Fruit fly (Drosophila melanogaster) whole organism, embryonic: ENCODE measurements around the gene CG5853.
A peak's percentile ranks its signal among the peaks of the same experiment; 100 is the strongest.

Source experiments
- B-H2 ChIP-seq: fragments of 200-800 bp; sonication (Bioruptor generic); optimal IDR thresholded peaks from 2 replicates; lab custom pipeline; 2018; ENCODE audit warnings: missing biosample characterization, mild to moderate bottlenecking, missing genetic modification characterization
- Blimp-1 ChIP-seq: fragments of 200-800 bp; sonication (Bioruptor generic); optimal IDR thresholded peaks from 3 replicates; lab custom pipeline; 2018; ENCODE audit warnings: missing biosample characterization, missing genetic modification characterization, mild to moderate bottlenecking, moderate library complexity, missing genetic modification reagents
- CG10366 ChIP-seq: fragments of 200-800 bp; sonication (Bioruptor generic); IDR thresholded peaks from 2 replicates; pipeline ENCODE4 v1.3.6; 2022; ENCODE audit warnings: missing biosample characterization, missing genetic modification characterization
- CG11695 ChIP-seq: fragments of 200-800 bp; sonication (Bioruptor generic); IDR thresholded peaks from 3 replicates; pipeline ENCODE4 v1.3.6; 2022; ENCODE audit warnings: missing biosample characterization, missing genetic modification characterization
- CG12219 ChIP-seq: fragments of 200-800 bp; sonication (Bioruptor generic); optimal IDR thresholded peaks from 3 replicates; lab custom pipeline; 2018; ENCODE audit warnings: missing biosample characterization, mild to moderate bottlenecking, missing genetic modification characterization
- CG12299 ChIP-seq: fragments of 200-800 bp; sonication (Bioruptor generic); optimal IDR thresholded peaks from 2 replicates; lab custom pipeline; 2018; ENCODE audit warnings: missing biosample characterization, mild to moderate bottlenecking, missing genetic modification characterization
- CG12769 ChIP-seq: fragments of 200-800 bp; sonication (Bioruptor generic); optimal IDR thresholded peaks from 2 replicates; lab custom pipeline; 2019; ENCODE audit warnings: missing biosample characterization, mild to moderate bottlenecking, missing genetic modification characterization, moderate library complexity
- CG13287 ChIP-seq: fragments of 200-800 bp; sonication (Bioruptor generic); IDR thresholded peaks from 2 replicates; pipeline ENCODE4 v1.3.6; 2022; ENCODE audit warnings: missing biosample characterization, missing genetic modification characterization; ENCODE audit not compliant: partially characterized antibody
- CG13894 ChIP-seq: fragments of 200-800 bp; sonication (Bioruptor generic); optimal IDR thresholded peaks from 3 replicates; lab custom pipeline; 2018; ENCODE audit warnings: missing biosample characterization, mild to moderate bottlenecking, missing genetic modification characterization, moderate library complexity
- CG17612 ChIP-seq: fragments of 200-800 bp; sonication (Bioruptor generic); IDR thresholded peaks from 2 replicates; pipeline ENCODE4 v1.3.6; 2022; ENCODE audit warnings: missing biosample characterization, missing genetic modification characterization
- CG1792 ChIP-seq: fragments of 200-800 bp; sonication (Bioruptor generic); optimal IDR thresholded peaks from 2 replicates; lab custom pipeline; 2016; ENCODE audit warnings: missing biosample characterization, missing genetic modification characterization
- CG18599 ChIP-seq: fragments of 200-800 bp; sonication (Bioruptor generic); optimal IDR thresholded peaks from 3 replicates; lab custom pipeline; 2017; ENCODE audit warnings: missing biosample characterization, missing genetic modification characterization, mild to moderate bottlenecking, moderate library complexity, missing genetic modification reagents
- CG30431 ChIP-seq: fragments of 200-800 bp; sonication (Bioruptor generic); optimal IDR thresholded peaks from 2 replicates; lab custom pipeline; 2017; ENCODE audit warnings: missing biosample characterization, missing genetic modification characterization
- CG3163 ChIP-seq: fragments of 200-800 bp; sonication (Bioruptor generic); optimal IDR thresholded peaks from 3 replicates; lab custom pipeline; 2016; ENCODE audit warnings: missing biosample characterization, missing genetic modification characterization
- CG34224 ChIP-seq: fragments of 200-800 bp; sonication (Bioruptor generic); IDR thresholded peaks from 3 replicates; pipeline ENCODE4 v1.3.6; 2022; ENCODE audit warnings: missing biosample characterization, missing genetic modification characterization; ENCODE audit not compliant: partially characterized antibody
- CG34376 ChIP-seq: fragments of 200-800 bp; sonication (Bioruptor generic); optimal IDR thresholded peaks from 2 replicates; lab custom pipeline; 2018; ENCODE audit warnings: missing biosample characterization, mild to moderate bottlenecking, missing genetic modification characterization
- CG34422 ChIP-seq: fragments of 200-800 bp; sonication (Bioruptor generic); IDR thresholded peaks from 3 replicates; pipeline ENCODE4 v1.3.6; 2022; ENCODE audit warnings: missing biosample characterization, missing genetic modification characterization
- CG3995 ChIP-seq: fragments of 200-800 bp; sonication (Bioruptor generic); optimal IDR thresholded peaks from 3 replicates; lab custom pipeline; 2016; ENCODE audit warnings: missing biosample characterization, missing genetic modification characterization
- CG6175 ChIP-seq: fragments of 200-800 bp; sonication (Bioruptor generic); IDR thresholded peaks from 3 replicates; pipeline ENCODE4 v1.3.6; 2022; ENCODE audit warnings: missing biosample characterization, missing genetic modification characterization
- CG8290 ChIP-seq, 3 experiments: fragments of 200-800 bp; sonication (Bioruptor generic); optimal IDR thresholded peaks; 2 replicates each; lab custom pipeline; 2016 to 2019; ENCODE audit warnings: missing biosample characterization in 3 of 3, missing genetic modification characterization in 3 of 3, mild to moderate bottlenecking in 2 of 3, moderate library complexity in 1 of 3
- Deaf1 ChIP-seq: fragments of 200-800 bp; optimal IDR thresholded peaks from 3 replicates; lab custom pipeline; 2019; ENCODE audit warnings: missing biosample characterization, mild to moderate bottlenecking, missing genetic modification characterization, moderate library complexity
- Dref ChIP-seq: fragments of 200-800 bp; sonication (Bioruptor generic); IDR thresholded peaks from 2 replicates; pipeline ENCODE4 v1.3.6; 2022; ENCODE audit warnings: missing biosample characterization, missing genetic modification characterization
- HHEX ChIP-seq: fragments of 200-800 bp; sonication (Bioruptor generic); optimal IDR thresholded peaks from 3 replicates; lab custom pipeline; 2017; ENCODE audit warnings: missing biosample characterization, mild to moderate bottlenecking, missing genetic modification characterization, missing genetic modification reagents
- Hey ChIP-seq: fragments of 200-800 bp; sonication (Bioruptor generic); optimal IDR thresholded peaks from 3 replicates; lab custom pipeline; 2018; ENCODE audit warnings: missing biosample characterization, mild to moderate bottlenecking, missing genetic modification characterization
- Med ChIP-seq: fragments of 200-800 bp; sonication (Bioruptor generic); peaks from one replicate; lab custom pipeline; 2016; ENCODE audit warnings: missing biosample characterization, missing genetic modification characterization, mild to moderate bottlenecking, inconsistent platforms, moderate library complexity
- Meics ChIP-seq: fragments of 200-800 bp; sonication (Bioruptor generic); optimal IDR thresholded peaks from 2 replicates; lab custom pipeline; 2017; ENCODE audit warnings: missing biosample characterization, mild to moderate bottlenecking, missing genetic modification characterization
- Mrtf ChIP-seq: fragments of 200-800 bp; sonication (Bioruptor generic); IDR thresholded peaks from 3 replicates; pipeline ENCODE4 v1.3.6; 2022; ENCODE audit warnings: missing biosample characterization, missing genetic modification characterization
- NFAT ChIP-seq: fragments of 200-800 bp; sonication (Bioruptor generic); IDR thresholded peaks from 2 replicates; pipeline ENCODE4 v1.3.6; 2022; ENCODE audit warnings: missing biosample characterization, missing genetic modification characterization
- Opbp ChIP-seq: fragments of 200-800 bp; sonication (Bioruptor generic); IDR thresholded peaks from 3 replicates; pipeline ENCODE4 v1.3.6; 2022; ENCODE audit warnings: missing biosample characterization, missing genetic modification characterization; ENCODE audit not compliant: partially characterized antibody
- PHDP ChIP-seq: fragments of 200-800 bp; sonication (Bioruptor generic); optimal IDR thresholded peaks from 3 replicates; lab custom pipeline; 2018; ENCODE audit warnings: missing biosample characterization, mild to moderate bottlenecking, missing genetic modification characterization, moderate library complexity
- Ptx1 ChIP-seq: fragments of 200-800 bp; sonication (Bioruptor generic); IDR thresholded peaks from 2 replicates; pipeline ENCODE4 v1.3.6; 2022; ENCODE audit warnings: missing biosample characterization, missing genetic modification characterization
- ash1 ChIP-seq: fragments of 200-800 bp; sonication (Bioruptor generic); optimal IDR thresholded peaks from 2 replicates; lab custom pipeline; 2018; ENCODE audit warnings: missing biosample characterization, mild to moderate bottlenecking, missing genetic modification characterization
- cg ChIP-seq: fragments of 200-800 bp; sonication (Bioruptor generic); optimal IDR thresholded peaks from 3 replicates; lab custom pipeline; 2019; ENCODE audit warnings: missing biosample characterization, mild to moderate bottlenecking, missing genetic modification characterization, moderate library complexity
- cwo ChIP-seq: fragments of 200-800 bp; sonication (Bioruptor generic); optimal IDR thresholded peaks from 3 replicates; lab custom pipeline; 2017; ENCODE audit warnings: missing biosample characterization, missing genetic modification characterization, mild to moderate bottlenecking, moderate library complexity, missing genetic modification reagents
- da ChIP-seq: fragments of 200-800 bp; sonication (Bioruptor generic); optimal IDR thresholded peaks from 2 replicates; lab custom pipeline; 2016; ENCODE audit warnings: missing biosample characterization, missing genetic modification characterization
- danr ChIP-seq: fragments of 200-800 bp; sonication (Bioruptor generic); IDR thresholded peaks from 2 replicates; pipeline ENCODE4 v1.3.6; 2022; ENCODE audit warnings: missing biosample characterization, missing genetic modification characterization
- disco-r ChIP-seq: fragments of 200-800 bp; sonication (Bioruptor generic); optimal IDR thresholded peaks from 2 replicates; lab custom pipeline; 2016; ENCODE audit warnings: missing biosample characterization, missing genetic modification characterization
- exex ChIP-seq: fragments of 200-800 bp; sonication (Bioruptor generic); optimal IDR thresholded peaks from 4 replicates; lab custom pipeline; 2018; ENCODE audit warnings: missing biosample characterization, mild to moderate bottlenecking, missing genetic modification characterization, moderate library complexity
- ftz-f1 ChIP-seq: fragments of 200-800 bp; sonication (Bioruptor generic); optimal IDR thresholded peaks from 2 replicates; lab custom pipeline; 2016; ENCODE audit warnings: missing biosample characterization, missing genetic modification characterization
- grn ChIP-seq: fragments of 200-800 bp; sonication (Bioruptor generic); optimal IDR thresholded peaks from 3 replicates; lab custom pipeline; 2017; ENCODE audit warnings: missing biosample characterization, missing genetic modification characterization
- kay ChIP-seq: fragments of 200-800 bp; sonication (Bioruptor generic); optimal IDR thresholded peaks from 2 replicates; lab custom pipeline; 2016; ENCODE audit warnings: missing biosample characterization, missing genetic modification characterization
- ken ChIP-seq: fragments of 200-800 bp; sonication (Bioruptor generic); IDR thresholded peaks from 3 replicates; pipeline ENCODE4 v1.3.6; 2022; ENCODE audit warnings: missing biosample characterization, missing genetic modification characterization
- lab ChIP-seq: fragments of 200-800 bp; sonication (Bioruptor generic); optimal IDR thresholded peaks from 3 replicates; lab custom pipeline; 2017; ENCODE audit warnings: missing biosample characterization, missing genetic modification characterization, mild to moderate bottlenecking, moderate library complexity, missing genetic modification reagents
- maf-S ChIP-seq: fragments of 200-800 bp; sonication (Bioruptor generic); optimal IDR thresholded peaks from 2 replicates; lab custom pipeline; 2016; ENCODE audit warnings: missing biosample characterization, missing genetic modification characterization
- onecut ChIP-seq: fragments of 200-800 bp; sonication (Bioruptor generic); IDR thresholded peaks from 2 replicates; pipeline ENCODE4 v1.3.6; 2022; ENCODE audit warnings: missing biosample characterization, missing genetic modification characterization
- rib ChIP-seq: fragments of 200-800 bp; sonication (Bioruptor generic); IDR thresholded peaks from 2 replicates; pipeline ENCODE4 v1.3.6; 2022; ENCODE audit warnings: missing biosample characterization, missing genetic modification characterization
- salm ChIP-seq: fragments of 200-800 bp; sonication (Bioruptor generic); optimal IDR thresholded peaks from 2 replicates; lab custom pipeline; 2018; ENCODE audit warnings: missing biosample characterization, mild to moderate bottlenecking, missing genetic modification characterization
- sens ChIP-seq: fragments of 200-800 bp; sonication (Bioruptor generic); peaks from one replicate; lab custom pipeline; 2016; ENCODE audit warnings: missing biosample characterization, missing genetic modification characterization
- so ChIP-seq: fragments of 200-800 bp; sonication (Bioruptor generic); IDR thresholded peaks from 3 replicates; pipeline ENCODE4 v1.3.6; 2022; ENCODE audit warnings: missing biosample characterization, missing genetic modification characterization
- tup ChIP-seq: fragments of 200-800 bp; sonication (Bioruptor generic); optimal IDR thresholded peaks from 2 replicates; lab custom pipeline; 2016; ENCODE audit warnings: missing biosample characterization, mild to moderate bottlenecking, missing genetic modification characterization, moderate library complexity

CG5853 gene

DNA sequence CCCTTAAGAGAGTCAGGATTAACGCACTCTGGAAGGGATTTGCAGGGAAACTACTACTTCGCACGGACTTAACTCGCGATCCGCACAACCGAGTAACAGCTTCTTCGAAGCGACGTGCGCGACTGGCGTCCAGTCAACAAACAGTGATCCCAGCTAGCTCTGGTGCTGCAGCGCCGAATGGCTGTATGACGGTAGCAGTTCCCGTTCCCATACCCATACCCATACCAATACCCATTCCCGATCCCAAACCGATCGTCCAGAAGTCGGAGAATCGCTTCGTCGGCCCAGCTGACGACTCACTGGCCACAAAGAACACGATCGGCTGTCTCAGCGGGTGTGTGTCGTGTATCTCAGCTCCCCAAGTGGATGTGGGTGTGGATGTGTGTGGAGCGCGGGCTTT, at the start of gene CG5853:
Gene CG5853 (minus strand): TSS at position 384 of the 400 bp plus-strand sequence.
- TF ChIP-seq maf-S (GFP tag; lab: Kevin White, UChicago) (no peak), Blimp-1 (GFP tag; lab: Kevin White, UChicago) (no peak), CG10366 (no peak), CG13894 (tag; lab: Kevin White, UChicago) (peak; percentile 83), lab (GFP tag; lab: Kevin White, UChicago) (peak; percentile 70), so (peak; percentile 19; the same call in 1 of the 3 replicates), CG1792 (GFP tag; lab: Kevin White, UChicago) (no peak), B-H2 (GFP tag; lab: Kevin White, UChicago) (peak; percentile 63), CG18599 (GFP tag; lab: Kevin White, UChicago) (peak; percentile 43), HHEX (GFP tag; lab: Kevin White, UChicago) (peak; percentile 13), CG30431 (no peak), onecut (GFP tag; lab: Robert Waterston, UW) (no peak), CG34224 (GFP tag; lab: Robert Waterston, UW) (no peak), CG12769 (tag; lab: Kevin White, UChicago) (peak; percentile 99), cwo (GFP tag; lab: Kevin White, UChicago) (peak; percentile 19), exex (tag; lab: Kevin White, UChicago) (peak; percentile 51), rib (0 out of 2 replicates have a peak, but pooled peaks have one; percentile 45), disco-r (no peak), Mrtf (0 out of 3 replicates have a peak, but pooled peaks have one; percentile 11), danr (GFP tag; lab: Robert Waterston, UW) (no peak), ash1 (GFP tag; lab: Kevin White, UChicago) (peak; percentile 52), Ptx1 (GFP tag; lab: Robert Waterston, UW) (no peak), CG13287 (GFP tag; lab: Robert Waterston, UW) (peak; percentile 12; the same call in 1 of the 2 replicates), CG3163 (GFP tag; lab: Kevin White, UChicago) (peak; percentile 25), CG34422 (0 out of 3 replicates have a peak, but pooled peaks have one; percentile 21), PHDP (tag; lab: Kevin White, UChicago) (peak; percentile 4), CG12219 (GFP tag; lab: Kevin White, UChicago) (no peak), cg (GFP tag; lab: Kevin White, UChicago) (peak; percentile 39), sens (peak; percentile 31), CG34376 (GFP tag; lab: Kevin White, UChicago) (peak; percentile 63), ken (GFP tag; lab: Robert Waterston, UW) (no peak), grn (GFP tag; lab: Kevin White, UChicago) (peak; percentile 10), Opbp (GFP tag; lab: Robert Waterston, UW) (0 out of 3 replicates have a peak, but pooled peaks have one; percentile 7), CG17612 (GFP tag; lab: Robert Waterston, UW) (no peak), kay (GFP tag; lab: Kevin White, UChicago) (no peak), ftz-f1 (GFP tag; lab: Kevin White, UChicago) (peak; percentile 35), NFAT (GFP tag; lab: Robert Waterston, UW) (0 out of 2 replicates have a peak, but pooled peaks have one; percentile 32), salm (tag; lab: Kevin White, UChicago) (no peak), CG12299 (tag; lab: Kevin White, UChicago) (no peak), tup (no peak), da (no peak), CG3995 (GFP tag; lab: Kevin White, UChicago) (peak; percentile 85), Meics (no peak), Med (peak; percentile 70), Deaf1 (peak; percentile 97), CG11695 (GFP tag; lab: Robert Waterston, UW) (0 out of 3 replicates have a peak, but pooled peaks have one; percentile 30), CG6175 (GFP tag; lab: Robert Waterston, UW) (peak; percentile 53; the same call in 1 of the 3 replicates), CG8290 (GFP tag; optimal IDR thresholded peaks at IDR 0.05; lab: Kevin White, UChicago) (no peak), CG8290 (tag; optimal IDR thresholded peaks at IDR 0.05; lab: Kevin White, UChicago) (peak in 1 of 2 experiments; percentile 73), Hey (tag; lab: Kevin White, UChicago) (peak; percentile 66), Dref (GFP tag; lab: Robert Waterston, UW) (peak; percentile 34; the same call in 1 of the 2 replicates)
